Fruit fly (Drosophila melanogaster) S2 (cell line): ENCODE results near the gene CG44261.

Experiments used
- CG8478 ChIP-seq: fragments of >200 bp; optimal IDR thresholded peaks from 2 replicates; lab custom pipeline; 2018
- CTCF ChIP-seq, 2 experiments: fragments of >200 bp; optimal IDR thresholded peaks; 2 replicates each; lab custom pipeline; 2018

DNA sequence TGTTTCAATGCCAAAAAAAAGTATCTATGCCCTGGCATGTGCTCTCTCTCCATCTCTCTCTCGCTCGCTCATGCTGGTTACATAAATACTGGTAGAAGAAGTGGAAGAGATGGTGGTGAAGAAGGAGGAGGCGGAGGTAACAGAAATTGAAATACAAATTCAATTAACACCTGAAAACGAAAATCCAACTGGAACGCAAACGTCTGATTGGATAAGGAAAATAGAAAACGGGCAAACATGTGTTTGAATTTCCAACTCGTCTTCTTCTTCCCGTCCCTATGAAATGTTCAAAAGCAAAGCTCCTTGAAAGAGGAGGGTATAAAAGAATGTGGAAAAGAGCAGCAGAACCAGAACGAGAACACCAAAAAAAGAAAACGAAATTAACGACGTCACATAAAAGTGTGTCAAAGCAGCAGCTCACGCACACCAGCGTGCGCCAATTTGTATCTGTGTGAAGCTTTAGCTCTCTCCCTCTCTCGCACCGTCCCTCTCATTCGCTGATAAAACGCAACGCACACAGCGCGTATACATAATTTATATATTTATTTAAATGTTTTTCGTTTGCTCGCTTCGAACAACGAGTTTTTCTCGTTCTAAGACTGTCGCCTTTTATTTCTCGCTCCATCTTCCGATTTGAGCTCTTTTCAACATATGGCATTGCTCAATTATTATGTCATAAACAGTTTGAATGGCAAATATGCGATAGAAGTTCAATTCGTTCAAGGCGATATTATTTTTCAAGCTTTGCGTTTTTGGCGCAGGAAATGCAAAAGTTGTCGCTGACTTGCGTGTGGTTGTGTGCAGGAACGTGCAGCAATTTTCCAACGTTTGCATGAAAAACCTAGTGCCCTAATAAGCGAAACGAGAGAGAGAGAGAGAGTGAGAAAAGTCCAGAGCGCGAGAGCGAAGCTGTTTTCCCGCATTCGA is 10.7 kb upstream of the CG44261 start:
- TF ChIP-seq CG8478 (lab: Kevin White, UChicago) (no peak), CTCF (optimal IDR thresholded peaks at IDR 0.05; lab: Kevin White, UChicago) (no peak)
